Fruit fly (Drosophila melanogaster): ENCODE data around the gene CheB38a.

The CheB38a gene

DNA sequence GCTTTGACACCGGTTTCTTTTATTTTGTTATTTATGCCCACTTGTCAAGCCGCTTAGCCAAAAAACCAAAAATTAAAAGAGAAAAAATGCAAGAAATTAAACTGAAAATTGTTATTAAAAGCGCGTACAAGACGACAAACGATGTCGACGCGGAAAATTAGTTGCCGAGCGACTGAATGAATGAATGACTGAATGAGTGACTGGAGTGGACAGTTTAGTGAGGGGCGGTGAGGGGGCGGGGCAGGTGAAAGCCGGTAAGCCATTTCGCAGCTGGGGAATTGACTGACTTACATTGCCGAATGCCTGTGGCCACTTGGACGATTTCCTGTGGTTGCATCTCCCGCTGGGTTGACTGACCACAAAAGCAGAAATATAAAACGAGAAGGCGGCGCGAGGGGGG is 11.7 kb downstream of the CheB38a start:
- TF ChIP-seq CG3163 (GFP tag; optimal IDR thresholded peaks at IDR 0.05), result no peak
- 0 out of 4 replicates have a peak, but pooled peaks have one; percentile 37 for TF ChIP-seq chinmo (GFP tag; IDR thresholded peaks at IDR 0.05; ENCODE audit: partially characterized antibody)
- TF ChIP-seq klu (GFP tag; IDR thresholded peaks at IDR 0.05), result 0 out of 2 replicates have a peak, but pooled peaks have one; percentile 8
- TF ChIP-seq CG8281 (tag; optimal IDR thresholded peaks at IDR 0.05), result peak; percentile 91
- peak; percentile 67 for TF ChIP-seq Med (GFP tag)

DNA sequence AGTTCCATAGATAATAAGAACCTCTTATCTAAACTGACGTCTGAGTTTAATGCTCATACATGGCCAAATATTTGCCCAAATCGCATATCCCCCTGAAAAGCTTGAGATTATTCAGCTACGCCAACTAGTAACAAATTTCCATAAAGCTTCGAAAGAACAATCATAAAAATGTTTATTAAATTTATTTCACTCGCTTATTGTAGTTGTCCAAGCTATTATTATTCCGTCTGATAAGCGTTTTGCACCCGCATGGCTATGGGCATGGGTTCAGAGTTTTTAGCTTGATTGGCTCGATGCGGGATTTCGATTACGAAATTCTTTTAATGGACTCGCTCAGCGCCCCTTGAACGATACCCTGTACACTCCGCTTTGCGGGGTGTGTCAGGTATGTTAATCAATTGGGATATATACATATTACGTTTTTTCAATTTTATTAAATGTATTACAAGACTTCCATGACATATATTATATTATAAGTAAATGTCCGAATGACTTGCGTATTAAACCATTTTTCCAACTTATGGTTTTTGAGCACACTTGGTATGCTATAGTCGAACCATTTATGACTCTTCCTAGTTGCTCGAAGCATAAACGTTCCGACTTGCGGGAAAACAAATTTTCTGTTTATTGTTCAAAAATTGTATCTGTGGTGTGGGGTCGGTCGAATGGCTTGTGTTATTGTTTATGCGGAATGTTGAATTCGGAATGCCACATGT is 12.6 kb downstream of the CheB38a start:
- TF ChIP-seq CG2712 (tag; optimal IDR thresholded peaks at IDR 0.05) (peak; percentile 98), CG17359 (tag; optimal IDR thresholded peaks at IDR 0.05) (peak; percentile 97), twi (tag; optimal IDR thresholded peaks at IDR 0.05) (peak; percentile 89), CG14667 (GFP tag; IDR thresholded peaks at IDR 0.05) (peak; percentile 91), tup (GFP tag; optimal IDR thresholded peaks at IDR 0.05) (peak; percentile 94), tgo (GFP tag; IDR thresholded peaks at IDR 0.05) (peak; percentile 94), CG2875 (GFP tag; optimal IDR thresholded peaks at IDR 0.05) (peak; percentile 95), CG3726 (GFP tag; IDR thresholded peaks at IDR 0.05) (peak; percentile 93), CG4328 (GFP tag; optimal IDR thresholded peaks at IDR 0.05) (peak; percentile 88), dan (GFP tag; IDR thresholded peaks at IDR 0.05) (no peak; the same call in 1 of the 2 replicates), CG6689 (GFP tag; IDR thresholded peaks at IDR 0.05) (peak; percentile 96), onecut (GFP tag; IDR thresholded peaks at IDR 0.05) (peak; percentile 82), ac (GFP tag; optimal IDR thresholded peaks at IDR 0.05) (peak; percentile 62), CG12769 (tag; optimal IDR thresholded peaks at IDR 0.05) (peak; percentile 97), row (GFP tag; IDR thresholded peaks at IDR 0.05) (peak; percentile 99), CG3838 (GFP tag; optimal IDR thresholded peaks at IDR 0.05) (peak; percentile 77), jigr1 (GFP tag; IDR thresholded peaks at IDR 0.05) (peak; percentile 90), Sry-β (GFP tag; optimal IDR thresholded peaks at IDR 0.05) (peak; percentile 45), CG11398 (GFP tag; optimal IDR thresholded peaks at IDR 0.05) (peak; percentile 65), nerfin-2 (GFP tag; IDR thresholded peaks at IDR 0.05; ENCODE audit: partially characterized antibody) (peak; percentile 85), CG8388 (GFP tag; optimal IDR thresholded peaks at IDR 0.05) (peak; percentile 95), CG15479 (GFP tag; optimal IDR thresholded peaks at IDR 0.05) (no peak), NFAT (GFP tag; IDR thresholded peaks at IDR 0.05) (peak; percentile 90), grn (GFP tag; optimal IDR thresholded peaks at IDR 0.05) (peak; percentile 58), CG17186 (GFP tag; optimal IDR thresholded peaks at IDR 0.05) (peak; percentile 54), rib (GFP tag; IDR thresholded peaks at IDR 0.05) (peak; percentile 91), phol (tag; optimal IDR thresholded peaks at IDR 0.05) (peak; percentile 95), CHES-1-like (GFP tag; optimal IDR thresholded peaks at IDR 0.05) (peak; percentile 71), Side (GFP tag; optimal IDR thresholded peaks at IDR 0.05) (peak; percentile 62), CG3065 (GFP tag; optimal IDR thresholded peaks at IDR 0.05) (peak; percentile 84), lab (GFP tag; optimal IDR thresholded peaks at IDR 0.05) (peak; percentile 98), bsh (GFP tag; optimal IDR thresholded peaks at IDR 0.05) (peak in 1 of 2 experiments; percentile 97), ara (GFP tag; IDR thresholded peaks at IDR 0.05) (peak; percentile 93), al (GFP tag; IDR thresholded peaks at IDR 0.05) (peak; percentile 94), CG1233 (GFP tag; optimal IDR thresholded peaks at IDR 0.05) (peak; percentile 92), CG18262 (tag; optimal IDR thresholded peaks at IDR 0.05) (peak; percentile 96), CG8089 (GFP tag; optimal IDR thresholded peaks at IDR 0.05) (peak; percentile 61), CG12104 (GFP tag; optimal IDR thresholded peaks at IDR 0.05) (peak; percentile 90), Scr (GFP tag; IDR thresholded peaks at IDR 0.05; ENCODE audit: partially characterized antibody) (peak; percentile 71), eve (GFP tag; optimal IDR thresholded peaks at IDR 0.05) (peak in 1 of 2 experiments; percentile 96), CG11085 (GFP tag; IDR thresholded peaks at IDR 0.05) (peak; percentile 91), Awh (GFP tag; IDR thresholded peaks at IDR 0.05) (peak; percentile 93), CG11504 (tag; optimal IDR thresholded peaks at IDR 0.05) (peak; percentile 95)

Measured in whole organism, embryonic.